Fruit fly (Drosophila melanogaster) whole organism, embryonic: ENCODE data around the gene asl.

Source experiments
- CG10209 ChIP-seq: fragments of 200-800 bp; sonication (Bioruptor generic); optimal IDR thresholded peaks from 3 replicates; lab custom pipeline; 2017; ENCODE audit warnings: missing biosample characterization, mild to moderate bottlenecking, missing genetic modification characterization, missing genetic modification reagents
- CG10431 ChIP-seq: fragments of 200-800 bp; sonication (Bioruptor generic); optimal IDR thresholded peaks from 3 replicates; lab custom pipeline; 2018; ENCODE audit warnings: missing biosample characterization, mild to moderate bottlenecking, missing genetic modification characterization
- CG11085 ChIP-seq: fragments of 200-800 bp; sonication (Bioruptor generic); IDR thresholded peaks from 2 replicates; pipeline ENCODE4 v1.3.6; 2022; ENCODE audit warnings: missing biosample characterization, missing genetic modification characterization
- CG12391 ChIP-seq: fragments of 200-800 bp; sonication (Bioruptor generic); optimal IDR thresholded peaks from 3 replicates; lab custom pipeline; 2018; ENCODE audit warnings: missing biosample characterization, mild to moderate bottlenecking, missing genetic modification characterization, moderate library complexity
- CG13424 ChIP-seq: fragments of 200-800 bp; sonication (Bioruptor generic); optimal IDR thresholded peaks from 2 replicates; lab custom pipeline; 2019; ENCODE audit warnings: missing biosample characterization, mild to moderate bottlenecking, missing genetic modification characterization, moderate library complexity
- CG13894 ChIP-seq: fragments of 200-800 bp; sonication (Bioruptor generic); optimal IDR thresholded peaks from 3 replicates; lab custom pipeline; 2018; ENCODE audit warnings: missing biosample characterization, mild to moderate bottlenecking, missing genetic modification characterization, moderate library complexity
- CG15479 ChIP-seq: fragments of 200-800 bp; sonication (Bioruptor generic); optimal IDR thresholded peaks from 3 replicates; lab custom pipeline; 2019; ENCODE audit warnings: missing biosample characterization, mild to moderate bottlenecking, missing genetic modification characterization, moderate library complexity
- CG15514 ChIP-seq: fragments of 200-800 bp; sonication (Bioruptor generic); optimal IDR thresholded peaks from 3 replicates; lab custom pipeline; 2017; ENCODE audit warnings: missing biosample characterization, missing genetic modification characterization, mild to moderate bottlenecking, moderate library complexity, missing genetic modification reagents
- CG17361 ChIP-seq: fragments of 200-800 bp; sonication (Bioruptor generic); IDR thresholded peaks from 3 replicates; pipeline ENCODE4 v1.3.6; 2022; ENCODE audit warnings: missing biosample characterization, missing genetic modification characterization
- CG17568 ChIP-seq: fragments of 200-800 bp; sonication (Bioruptor generic); optimal IDR thresholded peaks from 2 replicates; lab custom pipeline; 2018; ENCODE audit warnings: missing biosample characterization, mild to moderate bottlenecking, missing genetic modification characterization, moderate library complexity
- CG18476 ChIP-seq: fragments of 200-800 bp; sonication (Bioruptor generic); optimal IDR thresholded peaks from 2 replicates; lab custom pipeline; 2016; ENCODE audit warnings: missing biosample characterization, mild to moderate bottlenecking, missing genetic modification characterization
- CG18619 ChIP-seq: fragments of 200-800 bp; sonication (Bioruptor generic); optimal IDR thresholded peaks from 3 replicates; lab custom pipeline; 2017; ENCODE audit warnings: missing biosample characterization, mild to moderate bottlenecking, missing genetic modification characterization
- CG2678 ChIP-seq: fragments of 200-800 bp; sonication (Bioruptor generic); optimal IDR thresholded peaks from 3 replicates; lab custom pipeline; 2019; ENCODE audit warnings: missing biosample characterization, mild to moderate bottlenecking, missing genetic modification characterization, moderate library complexity
- CG34224 ChIP-seq: fragments of 200-800 bp; sonication (Bioruptor generic); IDR thresholded peaks from 3 replicates; pipeline ENCODE4 v1.3.6; 2022; ENCODE audit warnings: missing biosample characterization, missing genetic modification characterization; ENCODE audit not compliant: partially characterized antibody
- CG4328 ChIP-seq: fragments of 200-800 bp; sonication (Bioruptor generic); optimal IDR thresholded peaks from 3 replicates; lab custom pipeline; 2017; ENCODE audit warnings: missing biosample characterization, missing genetic modification reagents, missing genetic modification characterization
- CG5953 ChIP-seq: fragments of 200-800 bp; sonication (Bioruptor generic); IDR thresholded peaks from 2 replicates; pipeline ENCODE4 v1.3.6; 2022; ENCODE audit warnings: missing biosample characterization, missing genetic modification characterization
- CG8765 ChIP-seq: fragments of 200-800 bp; sonication (Bioruptor generic); IDR thresholded peaks from 2 replicates; pipeline ENCODE4 v1.3.6; 2022; ENCODE audit warnings: missing biosample characterization, missing genetic modification characterization
- CG9437 ChIP-seq: fragments of 200-800 bp; sonication (Bioruptor generic); optimal IDR thresholded peaks from 2 replicates; lab custom pipeline; 2018; ENCODE audit warnings: missing biosample characterization, mild to moderate bottlenecking, missing genetic modification characterization
- Camta ChIP-seq: fragments of 200-800 bp; sonication (Bioruptor generic); optimal IDR thresholded peaks from 2 replicates; lab custom pipeline; 2016; ENCODE audit warnings: missing biosample characterization, missing genetic modification characterization
- D19A ChIP-seq: fragments of 200-800 bp; optimal IDR thresholded peaks from 3 replicates; lab custom pipeline; 2019; ENCODE audit warnings: missing biosample characterization, mild to moderate bottlenecking, missing genetic modification characterization, moderate library complexity
- Dek ChIP-seq: fragments of 200-800 bp; sonication (Bioruptor generic); optimal IDR thresholded peaks from 3 replicates; lab custom pipeline; 2019; ENCODE audit warnings: missing biosample characterization, mild to moderate bottlenecking, missing genetic modification characterization, moderate library complexity
- GATAe ChIP-seq: fragments of 200-800 bp; sonication (Bioruptor generic); conservative IDR thresholded peaks from 2 replicates; pipeline ENCODE4 v1.3.6; 2022; ENCODE audit warnings: missing biosample characterization, missing genetic modification characterization
- H2.0 ChIP-seq: fragments of 200-800 bp; sonication (Bioruptor generic); IDR thresholded peaks from 2 replicates; pipeline ENCODE4 v1.3.6; 2022; ENCODE audit warnings: missing biosample characterization, missing genetic modification characterization
- Hr51 ChIP-seq, 2 experiments: fragments of 200-800 bp; sonication (Bioruptor generic); optimal IDR thresholded peaks; 2 replicates in 1 of 2; 3 replicates in 1 of 2; lab custom pipeline; 2016 to 2018; ENCODE audit warnings: missing biosample characterization in 2 of 2, missing genetic modification characterization in 2 of 2, mild to moderate bottlenecking in 1 of 2, moderate library complexity in 1 of 2
- Hsf ChIP-seq: fragments of 200-800 bp; sonication (Bioruptor generic); optimal IDR thresholded peaks from 3 replicates; lab custom pipeline; 2016; ENCODE audit warnings: missing biosample characterization, missing genetic modification characterization
- Lim3 ChIP-seq: fragments of 200-800 bp; sonication (Bioruptor generic); IDR thresholded peaks from 2 replicates; pipeline ENCODE4 v1.3.6; 2022; ENCODE audit warnings: missing biosample characterization, missing genetic modification characterization
- Med ChIP-seq: fragments of 200-800 bp; sonication (Bioruptor generic); peaks from one replicate; lab custom pipeline; 2016; ENCODE audit warnings: missing biosample characterization, missing genetic modification characterization, mild to moderate bottlenecking, inconsistent platforms, moderate library complexity
- Spps ChIP-seq: fragments of 200-800 bp; sonication (Bioruptor generic); optimal IDR thresholded peaks from 2 replicates; lab custom pipeline; 2018; ENCODE audit warnings: missing biosample characterization, mild to moderate bottlenecking, missing genetic modification characterization
- Tbp ChIP-seq: fragments of >200 bp; optimal IDR thresholded peaks from 2 replicates; lab custom pipeline; 2018; ENCODE audit warnings: missing biosample characterization, missing genetic modification characterization
- Trl ChIP-seq, 3 experiments: fragments of >200 bp in 2 of 3; fragments of 200-800 bp in 1 of 3; sonication (Bioruptor generic) in 1 of 3; optimal IDR thresholded peaks; 2 replicates in 1 of 3; 3 replicates in 2 of 3; lab custom pipeline; 2016 to 2017; ENCODE audit warnings: missing biosample characterization in 1 of 3, missing genetic modification characterization in 1 of 3
- al ChIP-seq: fragments of 200-800 bp; sonication (Bioruptor generic); IDR thresholded peaks from 2 replicates; pipeline ENCODE4 v1.3.6; 2022; ENCODE audit warnings: missing biosample characterization, missing genetic modification characterization
- ato ChIP-seq: fragments of 200-800 bp; sonication (Bioruptor generic); IDR thresholded peaks from 2 replicates; pipeline ENCODE4 v1.3.6; 2022; ENCODE audit warnings: missing biosample characterization, missing genetic modification characterization; ENCODE audit not compliant: partially characterized antibody
- caup ChIP-seq: fragments of 200-800 bp; sonication (Bioruptor generic); optimal IDR thresholded peaks from 3 replicates; lab custom pipeline; 2017; ENCODE audit warnings: missing biosample characterization, mild to moderate bottlenecking, missing genetic modification characterization, moderate library complexity; ENCODE audit not compliant: severe bottlenecking
- dm ChIP-seq: fragments of 200-800 bp; sonication (Bioruptor generic); optimal IDR thresholded peaks from 3 replicates; lab custom pipeline; 2016; ENCODE audit warnings: missing biosample characterization, missing genetic modification characterization
- esg ChIP-seq: fragments of 200-800 bp; sonication (Bioruptor generic); conservative IDR thresholded peaks from 2 replicates; pipeline ENCODE4 v1.3.6; 2022; ENCODE audit warnings: missing biosample characterization, missing genetic modification characterization
- gfzf ChIP-seq: fragments of 200-800 bp; sonication (Bioruptor generic); optimal IDR thresholded peaks from 2 replicates; lab custom pipeline; 2016; ENCODE audit warnings: missing biosample characterization, mild to moderate bottlenecking, missing genetic modification characterization, moderate library complexity
- ham ChIP-seq: fragments of 200-800 bp; sonication (Bioruptor generic); IDR thresholded peaks from 2 replicates; pipeline ENCODE4 v1.3.6; 2022; ENCODE audit warnings: missing biosample characterization, missing genetic modification characterization
- hth ChIP-seq: fragments of >200 bp; optimal IDR thresholded peaks from 2 replicates; lab custom pipeline; 2017; ENCODE audit warnings: inconsistent platforms
- jigr1 ChIP-seq: fragments of 200-800 bp; sonication (Bioruptor generic); IDR thresholded peaks from 3 replicates; pipeline ENCODE4 v1.3.6; 2022; ENCODE audit warnings: missing biosample characterization, missing genetic modification characterization
- jing ChIP-seq: fragments of 200-800 bp; sonication (Bioruptor generic); optimal IDR thresholded peaks from 2 replicates; lab custom pipeline; 2018; ENCODE audit warnings: missing biosample characterization, mild to moderate bottlenecking, missing genetic modification characterization
- lbe ChIP-seq: fragments of 200-800 bp; sonication (Bioruptor generic); optimal IDR thresholded peaks from 2 replicates; lab custom pipeline; 2016; ENCODE audit warnings: missing biosample characterization, mild to moderate bottlenecking, missing genetic modification characterization
- lola ChIP-seq, 3 experiments: fragments of >200 bp in 2 of 3; fragments of 200-800 bp in 1 of 3; sonication (Bioruptor generic) in 1 of 3; optimal IDR thresholded peaks; 2 replicates each; lab custom pipeline; 2017 to 2019; ENCODE audit warnings: missing biosample characterization in 3 of 3, missing genetic modification characterization in 3 of 3, mild to moderate bottlenecking in 1 of 3, moderate library complexity in 1 of 3
- sisA ChIP-seq: fragments of 200-800 bp; sonication (Bioruptor generic); IDR thresholded peaks from 2 replicates; pipeline ENCODE4 v1.3.6; 2022; ENCODE audit warnings: missing biosample characterization, missing genetic modification characterization
- zen ChIP-seq: fragments of 200-800 bp; sonication (Bioruptor generic); optimal IDR thresholded peaks from 3 replicates; lab custom pipeline; 2018; ENCODE audit warnings: missing biosample characterization, mild to moderate bottlenecking, missing genetic modification characterization, moderate library complexity
- zen2 ChIP-seq: fragments of 200-800 bp; sonication (Bioruptor generic); IDR thresholded peaks from 3 replicates; pipeline ENCODE4 v1.3.6; 2022; ENCODE audit warnings: missing biosample characterization, missing genetic modification characterization; ENCODE audit not compliant: partially characterized antibody
- zfh1 ChIP-seq: fragments of 200-800 bp; sonication (Bioruptor generic); IDR thresholded peaks from 3 replicates; pipeline ENCODE4 v1.3.6; 2022; ENCODE audit warnings: missing biosample characterization, missing genetic modification characterization

asl gene

DNA sequence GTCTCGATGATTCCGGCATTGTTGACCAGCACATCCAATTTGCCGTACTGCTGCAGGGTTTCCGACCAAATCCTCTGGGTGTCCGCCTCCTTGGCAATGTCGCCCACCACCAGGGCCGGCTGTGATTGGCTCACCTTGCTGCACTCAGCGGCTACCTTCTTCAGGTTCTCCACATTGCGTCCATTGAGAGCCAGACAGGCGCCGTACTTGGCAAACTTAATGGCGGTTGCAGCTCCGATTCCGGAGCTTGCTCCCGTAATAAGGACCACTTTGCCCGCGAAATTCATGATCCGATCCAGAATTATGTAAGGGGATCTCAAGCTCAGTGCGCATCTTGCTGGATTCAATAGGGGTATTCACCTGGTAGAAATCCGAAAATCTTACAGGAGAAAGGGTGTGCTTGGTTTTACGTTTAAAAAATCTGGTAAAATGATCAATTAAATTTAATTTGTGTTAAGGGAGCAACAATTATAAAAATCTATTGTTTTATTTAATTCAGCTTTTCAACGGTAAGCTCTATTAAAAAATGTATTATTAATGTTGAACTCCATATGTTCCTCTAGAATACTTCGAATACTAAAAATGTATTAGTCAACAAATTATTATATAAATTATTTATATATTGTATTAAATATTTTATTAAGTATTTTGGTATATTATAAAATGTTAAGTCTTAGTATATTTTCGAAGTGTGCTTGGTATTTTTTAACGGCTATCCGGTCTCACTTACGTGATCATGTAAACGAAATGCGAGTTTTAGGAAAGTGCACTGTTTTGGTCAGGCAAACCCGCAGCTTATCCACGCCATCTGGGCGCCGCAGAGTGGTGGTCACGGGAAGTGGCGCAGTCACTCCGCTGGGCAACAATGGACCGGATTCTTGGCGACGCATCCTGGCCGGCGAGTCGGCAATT lies 30.4 kb upstream of the asl start, which contains the start of the genes CG31548 and CG12170 (continued):
- TF ChIP-seq H2.0: 0 out of 2 replicates have a peak, but pooled peaks have one; percentile 14
- TF ChIP-seq CG18476 (GFP tag; lab: Kevin White, UChicago): peak; percentile 34
- no peak for TF ChIP-seq CG34224 (GFP tag; lab: Robert Waterston, UW)
- peak in 1 of 3 experiments; percentile 56 for TF ChIP-seq lola (GFP tag; optimal IDR thresholded peaks at IDR 0.05; lab: Kevin White, UChicago)
- no peak for TF ChIP-seq ham (GFP tag; lab: Robert Waterston, UW)
- TF ChIP-seq ato: no peak
- 0 out of 2 replicates have a peak, but pooled peaks have one; percentile 6 for TF ChIP-seq sisA (GFP tag; lab: Robert Waterston, UW)
- no peak for TF ChIP-seq dm (GFP tag; lab: Kevin White, UChicago)
- TF ChIP-seq CG17568 (GFP tag; lab: Kevin White, UChicago): no peak
- TF ChIP-seq CG10431 (GFP tag; lab: Kevin White, UChicago): peak; percentile 92
- no peak for TF ChIP-seq GATAe (GFP tag; lab: Robert Waterston, UW)
- peak; percentile 29 for TF ChIP-seq Camta (GFP tag; lab: Kevin White, UChicago)
- peak; percentile 27 for TF ChIP-seq Hsf (GFP tag; lab: Kevin White, UChicago)
- TF ChIP-seq Spps (tag; lab: Kevin White, UChicago): peak; percentile 27
- TF ChIP-seq esg (GFP tag; lab: Robert Waterston, UW): peak; percentile 50
- no peak for TF ChIP-seq jing (GFP tag; lab: Kevin White, UChicago)
- 0 out of 3 replicates have a peak, but pooled peaks have one; percentile 43 for TF ChIP-seq zfh1 (GFP tag; lab: Robert Waterston, UW)
- peak; percentile 53 for TF ChIP-seq CG15514
- no peak for TF ChIP-seq hth
- TF ChIP-seq Lim3 (GFP tag; lab: Robert Waterston, UW): no peak
- TF ChIP-seq CG4328: no peak
- TF ChIP-seq zen (tag; lab: Kevin White, UChicago): peak; percentile 15
- TF ChIP-seq CG10209: no peak
- peak; percentile 53 for TF ChIP-seq CG13424
- TF ChIP-seq Tbp: no peak
- peak; percentile 49 for TF ChIP-seq gfzf (GFP tag; lab: Kevin White, UChicago)
- TF ChIP-seq al: no peak
- TF ChIP-seq CG13894 (tag; lab: Kevin White, UChicago): no peak
- peak; percentile 22 for TF ChIP-seq lbe (GFP tag; lab: Kevin White, UChicago)
- no peak for TF ChIP-seq Trl (optimal IDR thresholded peaks at IDR 0.05; lab: Kevin White, UChicago)
- no peak for TF ChIP-seq Trl (GFP tag; optimal IDR thresholded peaks at IDR 0.05; lab: Kevin White, UChicago)
- peak; percentile 53 for TF ChIP-seq D19A (tag; lab: Kevin White, UChicago)
- TF ChIP-seq Dek (tag; lab: Kevin White, UChicago): no peak
- peak; percentile 83 for TF ChIP-seq Med (GFP tag; lab: Kevin White, UChicago)
- TF ChIP-seq CG11085: no peak
- no peak for TF ChIP-seq CG8765 (GFP tag; lab: Robert Waterston, UW)
- TF ChIP-seq CG2678 (tag; lab: Kevin White, UChicago): no peak
- no peak for TF ChIP-seq jigr1 (GFP tag; lab: Robert Waterston, UW)
- TF ChIP-seq Hr51 (GFP tag; optimal IDR thresholded peaks at IDR 0.05; lab: Kevin White, UChicago): no peak
- TF ChIP-seq CG15479 (GFP tag; lab: Kevin White, UChicago): no peak
- TF ChIP-seq CG12391 (tag; lab: Kevin White, UChicago): peak; percentile 78
- TF ChIP-seq CG18619: no peak
- TF ChIP-seq CG9437 (GFP tag; lab: Kevin White, UChicago): peak; percentile 95
- TF ChIP-seq CG5953 (GFP tag; lab: Robert Waterston, UW): peak; percentile 36; the same call in 1 of the 2 replicates
- TF ChIP-seq caup (GFP tag; lab: Kevin White, UChicago): no peak
- peak; percentile 65; the same call in 2 of the 3 replicates for TF ChIP-seq CG17361 (GFP tag; lab: Robert Waterston, UW)
- TF ChIP-seq zen2: no peak
